Worm (Caenorhabditis elegans) whole organism, late embryonic: ENCODE results near the gene idpp-14.

Source experiments
- C08G9.2 ChIP-seq: sonication (generic microtip); optimal IDR thresholded peaks from 2 replicates; lab custom pipeline; 2016; ENCODE audit warnings: mild to moderate bottlenecking, missing genetic modification characterization, moderate library complexity, missing compliant biosample characterization
- F13H6.1 ChIP-seq: sonication (generic microtip); optimal IDR thresholded peaks from 2 replicates; lab custom pipeline; 2016; ENCODE audit warnings: missing genetic modification characterization, missing compliant biosample characterization
- K02D7.2 ChIP-seq: sonication (generic microtip); optimal IDR thresholded peaks from 2 replicates; lab custom pipeline; 2017; ENCODE audit warnings: mild to moderate bottlenecking, missing genetic modification characterization, missing compliant biosample characterization
- K09A11.1 ChIP-seq: sonication (generic microtip); optimal IDR thresholded peaks from 2 replicates; lab custom pipeline; 2017; ENCODE audit warnings: antibody characterized with exemption, mild to moderate bottlenecking, missing genetic modification characterization, missing compliant biosample characterization; ENCODE audit not compliant: insufficient read depth
- T23F11.4 ChIP-seq: fragments of 200-800 bp; sonication (Bioruptor generic); optimal IDR thresholded peaks from 2 replicates; lab custom pipeline; 2018; ENCODE audit warnings: mild to moderate bottlenecking, missing genetic modification characterization, missing compliant biosample characterization
- Y22D7AL.16 ChIP-seq: sonication (generic microtip); optimal IDR thresholded peaks from 2 replicates; lab custom pipeline; 2016; ENCODE audit warnings: missing genetic modification characterization, missing compliant biosample characterization
- ceh-14 ChIP-seq: sonication (generic microtip); optimal IDR thresholded peaks from 2 replicates; lab custom pipeline; 2016; ENCODE audit warnings: missing genotype, missing genetic modification characterization, missing compliant biosample characterization
- ceh-18 ChIP-seq: sonication (generic microtip); optimal IDR thresholded peaks from 2 replicates; lab custom pipeline; 2016; ENCODE audit warnings: missing genetic modification characterization, missing compliant biosample characterization
- ceh-2 ChIP-seq: sonication (generic microtip); optimal IDR thresholded peaks from 2 replicates; lab custom pipeline; 2016; ENCODE audit warnings: missing genotype, missing genetic modification characterization, missing compliant biosample characterization
- ceh-22 ChIP-seq: sonication (generic microtip); optimal IDR thresholded peaks from 2 replicates; lab custom pipeline; 2017; ENCODE audit warnings: missing biosample characterization, missing genetic modification characterization
- ceh-30 ChIP-seq: fragments of 150-350 bp; optimal IDR thresholded peaks from 2 replicates; lab custom pipeline; 2014; ENCODE audit warnings: missing biosample characterization, missing genetic modification characterization
- ceh-31 ChIP-seq: sonication (generic microtip); optimal IDR thresholded peaks from 2 replicates; lab custom pipeline; 2016; ENCODE audit warnings: missing genetic modification characterization, missing compliant biosample characterization
- ceh-34 ChIP-seq: sonication (generic microtip); optimal IDR thresholded peaks from 2 replicates; lab custom pipeline; 2016; ENCODE audit warnings: mild to moderate bottlenecking, missing genetic modification characterization, missing compliant biosample characterization
- ceh-48 ChIP-seq: sonication (generic microtip); optimal IDR thresholded peaks from 2 replicates; lab custom pipeline; 2016; ENCODE audit warnings: missing genetic modification characterization, inconsistent platforms, missing compliant biosample characterization
- che-1 ChIP-seq: sonication (generic microtip); optimal IDR thresholded peaks from 2 replicates; lab custom pipeline; 2016; ENCODE audit warnings: mild to moderate bottlenecking, missing genetic modification characterization, missing compliant biosample characterization
- dve-1 ChIP-seq: sonication (generic microtip); optimal IDR thresholded peaks from 2 replicates; lab custom pipeline; 2017; ENCODE audit warnings: antibody characterized with exemption, mild to moderate bottlenecking, missing genetic modification characterization, missing compliant biosample characterization
- elt-2 ChIP-seq: sonication (generic microtip); optimal IDR thresholded peaks from 2 replicates; lab custom pipeline; 2016; ENCODE audit warnings: missing genetic modification reagents, missing genetic modification characterization, missing compliant biosample characterization
- ets-4 ChIP-seq: sonication (generic microtip); optimal IDR thresholded peaks from 2 replicates; lab custom pipeline; 2016; ENCODE audit warnings: missing genetic modification characterization, missing compliant biosample characterization
- fkh-10 ChIP-seq: fragments of 150-350 bp; optimal IDR thresholded peaks from 2 replicates; lab custom pipeline; 2014; ENCODE audit warnings: missing biosample characterization, missing genetic modification reagents, missing genetic modification characterization
- hlh-30 ChIP-seq: sonication (generic microtip); optimal IDR thresholded peaks from 2 replicates; lab custom pipeline; 2017; ENCODE audit warnings: antibody characterized with exemption, missing genetic modification characterization, missing compliant biosample characterization; ENCODE audit not compliant: insufficient read depth
- hlh-6 ChIP-seq: sonication (generic microtip); optimal IDR thresholded peaks from 2 replicates; lab custom pipeline; 2016; ENCODE audit warnings: missing genotype, missing genetic modification characterization, missing compliant biosample characterization
- hlh-8 ChIP-seq: sonication (generic microtip); optimal IDR thresholded peaks from 2 replicates; lab custom pipeline; 2016; ENCODE audit warnings: missing genotype, missing genetic modification characterization, missing compliant biosample characterization
- mec-3 ChIP-seq: sonication (generic microtip); optimal IDR thresholded peaks from 2 replicates; lab custom pipeline; 2016; ENCODE audit warnings: borderline replicate concordance, missing genetic modification characterization, missing compliant biosample characterization
- nfya-1 ChIP-seq: sonication (generic microtip); optimal IDR thresholded peaks from 2 replicates; lab custom pipeline; 2017; ENCODE audit warnings: missing genetic modification characterization, mild to moderate bottlenecking, missing compliant biosample characterization, antibody characterized with exemption, moderate library complexity
- nhr-232 ChIP-seq: sonication (generic microtip); optimal IDR thresholded peaks from 2 replicates; lab custom pipeline; 2016; ENCODE audit warnings: missing genetic modification characterization, missing compliant biosample characterization
- odd-2 ChIP-seq: sonication (generic microtip); optimal IDR thresholded peaks from 2 replicates; lab custom pipeline; 2017; ENCODE audit warnings: antibody characterized with exemption, mild to moderate bottlenecking, missing genetic modification characterization, missing compliant biosample characterization
- pat-9 ChIP-seq: fragments of 200-800 bp; sonication (Bioruptor generic); optimal IDR thresholded peaks from 2 replicates; lab custom pipeline; 2018; ENCODE audit warnings: mild to moderate bottlenecking, missing genetic modification characterization, moderate library complexity, missing compliant biosample characterization
- pax-1 ChIP-seq: fragments of 150-350 bp; optimal IDR thresholded peaks from 2 replicates; lab custom pipeline; 2014; ENCODE audit warnings: missing biosample characterization, missing genetic modification characterization
- pha-2 ChIP-seq: sonication (generic microtip); optimal IDR thresholded peaks from 2 replicates; lab custom pipeline; 2017; ENCODE audit warnings: mild to moderate bottlenecking, missing genetic modification characterization, missing compliant biosample characterization
- pqm-1 ChIP-seq: sonication (generic microtip); optimal IDR thresholded peaks from 2 replicates; lab custom pipeline; 2016; ENCODE audit warnings: missing genetic modification characterization, missing compliant biosample characterization
- pros-1 ChIP-seq: fragments of 150-350 bp; optimal IDR thresholded peaks from 2 replicates; lab custom pipeline; 2014; ENCODE audit warnings: missing biosample characterization, missing genetic modification reagents, missing genetic modification characterization
- ref-2 ChIP-seq: sonication (generic microtip); optimal IDR thresholded peaks from 2 replicates; lab custom pipeline; 2016; ENCODE audit warnings: missing genetic modification characterization, missing compliant biosample characterization
- rnt-1 ChIP-seq: sonication (generic microtip); optimal IDR thresholded peaks from 2 replicates; lab custom pipeline; 2016; ENCODE audit warnings: missing genetic modification characterization, missing compliant biosample characterization
- sdc-2 ChIP-seq: sonication (generic microtip); optimal IDR thresholded peaks from 2 replicates; lab custom pipeline; 2016; ENCODE audit warnings: missing genotype, missing genetic modification characterization, missing compliant biosample characterization
- sox-2 ChIP-seq: fragments of 200-800 bp; sonication (Bioruptor generic); IDR thresholded peaks from 2 replicates; pipeline ENCODE4 v1.3.6; 2022; ENCODE audit warnings: missing genetic modification reagents, missing genetic modification characterization, missing compliant biosample characterization
- syd-9 ChIP-seq: sonication (generic microtip); optimal IDR thresholded peaks from 2 replicates; lab custom pipeline; 2016; ENCODE audit warnings: mild to moderate bottlenecking, missing genetic modification characterization, moderate library complexity, missing compliant biosample characterization
- tbx-2 ChIP-seq: sonication (generic microtip); optimal IDR thresholded peaks from 2 replicates; lab custom pipeline; 2016; ENCODE audit warnings: missing genetic modification characterization, missing compliant biosample characterization
- ttx-3 ChIP-seq: sonication (generic microtip); optimal IDR thresholded peaks from 2 replicates; lab custom pipeline; 2016; ENCODE audit warnings: missing genetic modification reagents, missing genetic modification characterization, missing compliant biosample characterization
- unc-3 ChIP-seq, 2 experiments: fragments of 200-800 bp in 1 of 2; sonication (Bioruptor generic) in 1 of 2; sonication (generic microtip) in 1 of 2; conservative IDR thresholded peaks in 1 of 2; optimal IDR thresholded peaks in 1 of 2; 2 replicates each; pipeline versions ENCODE4 v1.3.6 to Lab custom; 2016 to 2022; ENCODE audit warnings: missing compliant biosample characterization in 2 of 2, missing genetic modification characterization in 2 of 2, missing genetic modification reagents in 1 of 2
- unc-42 ChIP-seq: sonication (generic microtip); optimal IDR thresholded peaks from 2 replicates; lab custom pipeline; 2016; ENCODE audit warnings: missing genotype, missing genetic modification characterization, missing compliant biosample characterization
- unc-55 ChIP-seq: sonication (generic microtip); optimal IDR thresholded peaks from 2 replicates; lab custom pipeline; 2017; ENCODE audit warnings: missing biosample characterization, missing genetic modification reagents, missing genetic modification characterization
- unc-86 ChIP-seq: sonication (generic microtip); optimal IDR thresholded peaks from 2 replicates; lab custom pipeline; 2016; ENCODE audit warnings: missing genetic modification characterization, missing compliant biosample characterization
- zip-5 ChIP-seq: sonication (generic microtip); optimal IDR thresholded peaks from 2 replicates; lab custom pipeline; 2016; ENCODE audit warnings: missing genetic modification characterization, missing compliant biosample characterization
- ztf-16 ChIP-seq: sonication (generic microtip); optimal IDR thresholded peaks from 2 replicates; lab custom pipeline; 2017; ENCODE audit warnings: missing genetic modification characterization, missing compliant biosample characterization

idpp-14 gene

ce11 chrX:16056404-16056803 lies 25.7 kb upstream of the idpp-14 start:
- TF ChIP-seq hlh-30 (tag; lab: Kevin White, UChicago) (peak; percentile 33), nfya-1 (tag; lab: Kevin White, UChicago) (peak; percentile 92), sox-2 (GFP tag; lab: Robert Waterston, UW) (peak; percentile 4; the same call in 1 of the 2 replicates), sdc-2 (peak; percentile 99), ceh-22 (tag; lab: Kevin White, UChicago) (peak; percentile 67), unc-55 (GFP tag; lab: Kevin White, UChicago) (no peak), unc-86 (tag; lab: Kevin White, UChicago) (peak; percentile 28), syd-9 (peak; percentile 71), ceh-14 (peak; percentile 6), ceh-48 (peak; percentile 48), T23F11.4 (GFP tag; lab: Kevin White, UChicago) (no peak), tbx-2 (tag; lab: Kevin White, UChicago) (peak; percentile 78), unc-42 (tag; lab: Kevin White, UChicago) (peak; percentile 89), fkh-10 (GFP tag; lab: Kevin White, UChicago) (peak; percentile 35), ceh-31 (tag; lab: Kevin White, UChicago) (peak; percentile 80), zip-5 (tag; lab: Kevin White, UChicago) (no peak), ceh-34 (peak; percentile 56), odd-2 (no peak), K09A11.1 (tag; lab: Kevin White, UChicago) (peak; percentile 53), rnt-1 (tag; lab: Kevin White, UChicago) (peak; percentile 87), hlh-8 (tag; lab: Kevin White, UChicago) (peak; percentile 63), pax-1 (tag; lab: Kevin White, UChicago) (peak; percentile 59), ceh-18 (tag; lab: Kevin White, UChicago) (peak; percentile 95), pqm-1 (tag; lab: Kevin White, UChicago) (peak; percentile 57), ceh-30 (tag; lab: Kevin White, UChicago) (peak; percentile 71), dve-1 (peak; percentile 87), ets-4 (peak; percentile 64), mec-3 (tag; lab: Kevin White, UChicago) (no peak), hlh-6 (peak; percentile 4), ztf-16 (tag; lab: Kevin White, UChicago) (peak; percentile 58), ref-2 (tag; lab: Kevin White, UChicago) (peak; percentile 81), ttx-3 (tag; lab: Kevin White, UChicago) (no peak), pha-2 (no peak), elt-2 (tag; lab: Kevin White, UChicago) (peak; percentile 40), ceh-2 (tag; lab: Kevin White, UChicago) (peak; percentile 17), unc-3 (GFP tag; conservative IDR thresholded peaks at IDR 0.05; lab: Robert Waterston, UW) (peak; percentile 37; the same call in 1 of the 2 replicates), unc-3 (tag; optimal IDR thresholded peaks at IDR 0.05; lab: Kevin White, UChicago) (peak; percentile 8), F13H6.1 (peak; percentile 8), che-1 (tag; lab: Kevin White, UChicago) (no peak), pros-1 (tag; lab: Kevin White, UChicago) (peak; percentile 35)

ce11 chrX:16058845-16059244 lies 23.3 kb upstream of the idpp-14 start, which contains the start of gene T27A8.2:
Gene T27A8.2, minus strand, starts transcription at chrX:16058945.
- TF ChIP-seq pat-9 (tag; lab: Kevin White, UChicago), result no peak
- TF ChIP-seq nhr-232, result no peak
- no peak for TF ChIP-seq pha-2
- no peak for TF ChIP-seq C08G9.2 (tag; lab: Kevin White, UChicago)
- no peak for TF ChIP-seq K02D7.2
- no peak for TF ChIP-seq Y22D7AL.16
- TF ChIP-seq ceh-2 (tag; lab: Kevin White, UChicago), result no peak
- no peak for TF ChIP-seq unc-3 (GFP tag; conservative IDR thresholded peaks at IDR 0.05; lab: Robert Waterston, UW)
- no peak for TF ChIP-seq unc-3 (tag; optimal IDR thresholded peaks at IDR 0.05; lab: Kevin White, UChicago)
- TF ChIP-seq nfya-1 (tag; lab: Kevin White, UChicago), result no peak
- TF ChIP-seq, all 69 proteins: peak for 0
